Worm (Caenorhabditis elegans): ENCODE results near the gene hpo-26.

ce11 chrV:6549148-6549547, 16.3 kb upstream of the hpo-26 start, which contains the start of gene K04A8.20:
- no peak for TF ChIP-seq ztf-29 (GFP tag; IDR thresholded peaks at IDR 0.05)
- TF ChIP-seq T22C8.4 (GFP tag; IDR thresholded peaks at IDR 0.05), result no peak

Measured in whole organism, midembryonic.